Worm (Caenorhabditis elegans): Measurements from ENCODE around the gene R01H2.1.

R01H2.1 gene

DNA sequence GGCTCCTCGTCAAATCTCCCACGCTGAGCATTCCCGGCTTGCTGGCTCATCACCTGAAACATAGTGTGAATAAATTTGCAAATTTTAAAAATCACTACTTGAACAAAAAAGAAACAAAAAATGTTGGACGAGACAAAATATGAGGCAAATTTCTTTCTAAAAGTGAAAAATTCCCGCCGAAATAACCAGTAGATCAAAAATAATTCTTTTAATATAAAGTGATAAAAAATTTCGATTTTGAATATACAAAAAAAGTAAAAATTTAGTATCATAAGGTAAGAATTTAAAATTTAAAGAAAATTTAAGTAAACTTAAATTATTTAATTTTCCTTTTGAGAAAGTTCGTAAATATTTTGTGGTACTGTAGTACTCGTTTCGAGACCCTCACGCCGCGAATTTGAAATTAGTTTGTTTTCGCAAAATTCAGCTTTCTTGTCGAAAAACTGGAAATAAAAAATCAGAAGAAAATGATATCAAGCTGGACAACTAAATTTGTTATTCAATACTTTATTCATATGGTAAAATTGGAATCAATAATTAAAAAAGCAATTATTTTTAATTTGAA lies 2.1 kb upstream of the R01H2.1 start, which contains the start of gene egg-2:
Gene egg-2, minus strand, starts transcription at position 53 of the 565 bp plus-strand sequence.
- no peak for TF ChIP-seq hlh-15 (tag; optimal IDR thresholded peaks at IDR 0.05)
- no peak for TF ChIP-seq unc-3 (GFP tag; conservative IDR thresholded peaks at IDR 0.05)
- no peak for TF ChIP-seq unc-3 (tag; optimal IDR thresholded peaks at IDR 0.05)
- no peak for TF ChIP-seq ceh-19 (GFP tag; optimal IDR thresholded peaks at IDR 0.05)
- TF ChIP-seq nfya-1 (tag; optimal IDR thresholded peaks at IDR 0.05), result no peak
- TF ChIP-seq ceh-14 (tag; optimal IDR thresholded peaks at IDR 0.05), result no peak

DNA sequence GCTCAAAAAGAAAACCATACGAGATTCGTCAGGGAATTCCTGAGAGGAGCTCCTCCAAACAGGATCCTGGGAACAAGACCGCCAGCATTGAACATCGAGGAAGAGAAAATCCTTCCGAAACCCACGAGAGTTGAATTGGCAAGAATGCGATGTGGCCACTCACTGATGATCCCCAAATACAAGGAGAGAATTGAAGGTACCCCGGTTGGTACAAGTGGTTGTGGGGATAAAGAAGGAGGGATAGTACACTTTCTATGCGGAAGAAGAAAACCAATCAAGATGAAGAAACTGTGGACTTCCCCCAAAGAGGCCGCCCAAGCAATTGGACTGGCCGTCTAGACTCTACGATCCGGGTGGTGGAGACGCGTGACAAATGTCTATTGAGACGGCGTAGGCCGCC lies 381 bp downstream of the R01H2.1 start:
- no peak for TF ChIP-seq K09A11.1 (tag; optimal IDR thresholded peaks at IDR 0.05; ENCODE audit: insufficient read depth)

DNA sequence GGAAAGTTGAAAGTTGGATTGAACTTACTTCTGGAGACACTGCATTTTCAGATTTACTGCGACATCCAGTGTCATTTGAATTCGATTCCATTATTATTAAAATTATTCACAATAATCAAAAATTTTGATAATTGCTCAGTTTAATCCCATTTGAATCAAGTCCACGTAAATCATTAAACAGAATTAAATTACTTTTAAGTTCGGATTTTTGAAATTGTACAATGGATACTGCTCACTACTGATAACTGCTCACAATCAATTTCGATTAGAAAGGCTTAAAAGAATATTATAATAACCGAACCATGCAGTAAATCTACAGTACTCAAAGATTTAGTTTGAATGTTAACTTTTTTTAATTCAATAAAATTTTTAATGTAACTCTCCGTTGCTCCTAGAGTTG lies 1.5 kb downstream of the R01H2.1 start, which contains the start of gene R01H2.4:
Gene R01H2.4, minus strand, starts transcription at position 101 of the 400 bp plus-strand sequence.
- no peak for TF ChIP-seq ceh-48 (tag; optimal IDR thresholded peaks at IDR 0.05)
- TF ChIP-seq sdc-2 (tag; optimal IDR thresholded peaks at IDR 0.05), result no peak
- TF ChIP-seq hlh-30 (tag; optimal IDR thresholded peaks at IDR 0.05; ENCODE audit: insufficient read depth), result no peak
- TF ChIP-seq unc-55 (GFP tag; optimal IDR thresholded peaks at IDR 0.05), result no peak
- no peak for TF ChIP-seq ceh-45 (GFP tag; IDR thresholded peaks at IDR 0.05)
- no peak for TF ChIP-seq che-1 (tag; optimal IDR thresholded peaks at IDR 0.05)
- TF ChIP-seq hlh-13 (GFP tag; optimal IDR thresholded peaks at IDR 0.05), result no peak
- TF ChIP-seq C38D4.7 (GFP tag; optimal IDR thresholded peaks at IDR 0.05), result no peak
- TF ChIP-seq ref-2 (tag; optimal IDR thresholded peaks at IDR 0.05), result no peak
- TF ChIP-seq rnt-1 (tag; optimal IDR thresholded peaks at IDR 0.05), result no peak
- TF ChIP-seq ceh-18 (tag; optimal IDR thresholded peaks at IDR 0.05), result no peak
- TF ChIP-seq npax-4 (tag; optimal IDR thresholded peaks at IDR 0.05), result no peak
- TF ChIP-seq lin-11 (tag; optimal IDR thresholded peaks at IDR 0.05), result no peak
- no peak for TF ChIP-seq eyg-1 (tag; optimal IDR thresholded peaks at IDR 0.05)
- no peak for TF ChIP-seq T23F11.4 (GFP tag; optimal IDR thresholded peaks at IDR 0.05)
- TF ChIP-seq ceh-24 (tag; optimal IDR thresholded peaks at IDR 0.05), result no peak

DNA sequence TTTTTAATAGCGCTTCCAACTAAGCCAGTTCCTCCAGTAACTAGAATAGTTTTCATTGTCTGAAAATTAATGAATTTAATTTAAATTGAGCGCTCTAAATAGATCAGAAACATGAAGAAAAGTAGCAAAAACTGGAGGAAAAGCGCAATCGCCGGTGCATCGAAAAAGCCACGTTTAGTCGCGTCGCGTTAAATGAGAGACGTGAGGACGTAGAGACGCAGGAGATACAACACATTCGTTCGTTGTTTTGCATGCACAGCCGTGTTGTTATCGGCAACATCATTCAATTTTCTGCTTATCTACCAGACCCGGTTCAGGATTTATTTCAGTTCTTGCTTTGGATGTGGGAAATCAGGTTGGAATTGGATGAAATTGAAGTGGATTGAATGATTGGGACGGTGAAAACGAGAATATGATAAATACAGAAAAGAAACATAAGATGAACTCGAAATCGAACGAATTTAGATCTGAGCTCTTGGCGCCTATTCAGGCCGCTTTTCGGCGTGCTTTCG lies 4.8 kb downstream of the R01H2.1 start, which contains the start of gene ger-1:
Gene ger-1, minus strand, starts transcription at position 93 of the 512 bp plus-strand sequence.
- TF ChIP-seq ceh-24 (tag; optimal IDR thresholded peaks at IDR 0.05) (no peak), dve-1 (tag; optimal IDR thresholded peaks at IDR 0.05) (no peak), K09A11.1 (tag; optimal IDR thresholded peaks at IDR 0.05; ENCODE audit: insufficient read depth) (no peak), ets-4 (tag; optimal IDR thresholded peaks at IDR 0.05) (no peak), fkh-6 (tag; optimal IDR thresholded peaks at IDR 0.05) (no peak), K02D7.2 (tag; optimal IDR thresholded peaks at IDR 0.05) (no peak), ama-1 (optimal IDR thresholded peaks at IDR 0.05) (no peak), odd-2 (tag; optimal IDR thresholded peaks at IDR 0.05) (no peak), elt-4 (tag; optimal IDR thresholded peaks at IDR 0.05) (no peak), pax-1 (tag; optimal IDR thresholded peaks at IDR 0.05) (no peak), gmeb-2 (tag; optimal IDR thresholded peaks at IDR 0.05) (no peak), sox-4 (tag; optimal IDR thresholded peaks at IDR 0.05) (no peak), hlh-30 (tag; optimal IDR thresholded peaks at IDR 0.05; ENCODE audit: insufficient read depth) (no peak), lim-6 (tag; optimal IDR thresholded peaks at IDR 0.05) (no peak), eyg-1 (tag; optimal IDR thresholded peaks at IDR 0.05) (no peak)

DNA sequence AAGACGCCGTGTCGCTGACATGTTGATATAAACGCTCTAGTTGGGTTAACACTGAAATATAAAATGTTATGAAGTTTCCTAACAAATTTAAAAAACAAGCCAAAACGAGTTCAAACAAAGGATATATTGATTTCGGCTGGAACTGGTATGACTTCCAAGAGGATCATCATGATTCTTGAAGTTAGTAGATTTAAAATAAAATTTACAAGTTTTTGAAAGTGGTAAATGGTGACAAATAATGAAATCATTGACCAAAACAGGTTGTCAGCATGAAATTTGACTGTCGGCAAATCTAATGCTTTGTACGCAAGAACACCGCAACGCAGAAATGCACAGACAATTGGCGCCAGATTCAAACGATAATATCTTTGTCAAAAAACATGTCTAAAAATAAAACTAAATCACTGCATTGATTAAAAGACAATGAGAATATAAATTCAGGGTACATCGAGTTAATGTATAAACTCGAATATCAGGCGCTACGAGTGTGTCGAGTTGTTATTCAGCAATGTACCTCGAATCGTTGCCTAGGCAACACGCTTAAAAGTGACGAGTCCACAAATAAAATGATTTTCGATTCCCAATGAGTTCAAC lies 5.9 kb downstream of the R01H2.1 start, which contains the start of the genes ubc-18 and R01H2.8:
Gene ubc-18, minus strand, starts transcription at position 51 of the 594 bp plus-strand sequence.
Gene R01H2.8, plus strand, starts transcription at position 544 of the 594 bp plus-strand sequence.
- TF ChIP-seq gmeb-2 (tag; optimal IDR thresholded peaks at IDR 0.05) (no peak), pha-4 (tag; optimal IDR thresholded peaks at IDR 0.05) (no peak), nfya-1 (tag; optimal IDR thresholded peaks at IDR 0.05) (peak; percentile 38), F13H6.1 (tag; optimal IDR thresholded peaks at IDR 0.05) (no peak), ets-4 (tag; optimal IDR thresholded peaks at IDR 0.05) (no peak), unc-55 (GFP tag; optimal IDR thresholded peaks at IDR 0.05) (no peak)
